Worm (Caenorhabditis elegans) whole organism, L2 larva: ENCODE measurements around the gene age-1.
A peak's percentile ranks its signal among the peaks of the same experiment; 100 is the strongest.

Experiments
- C34F6.9 ChIP-seq: fragments of 150-350 bp; optimal IDR thresholded peaks from 2 replicates; lab custom pipeline; 2014; ENCODE audit warnings: missing biosample characterization, missing genetic modification characterization
- F13H6.1 ChIP-seq: sonication (generic microtip); optimal IDR thresholded peaks from 2 replicates; lab custom pipeline; 2016; ENCODE audit warnings: missing genetic modification characterization, missing compliant biosample characterization
- alr-1 ChIP-seq: fragments of 150-350 bp; optimal IDR thresholded peaks from 2 replicates; lab custom pipeline; 2014; ENCODE audit warnings: missing biosample characterization, missing genetic modification characterization
- blmp-1 ChIP-seq: sonication (generic microtip); optimal IDR thresholded peaks from 2 replicates; lab custom pipeline; 2017; ENCODE audit warnings: missing genetic modification characterization, mild to moderate bottlenecking, missing compliant biosample characterization, antibody characterized with exemption, moderate library complexity; ENCODE audit not compliant: insufficient read depth
- ceh-82 ChIP-seq: fragments of 150-350 bp; optimal IDR thresholded peaks from 2 replicates; lab custom pipeline; 2014; ENCODE audit warnings: missing biosample characterization, missing genetic modification characterization
- elt-1 ChIP-seq: fragments of 150-350 bp; optimal IDR thresholded peaks from 2 replicates; lab custom pipeline; 2014; ENCODE audit warnings: missing biosample characterization, missing genetic modification characterization
- elt-3 ChIP-seq: sonication (generic microtip); optimal IDR thresholded peaks from 2 replicates; lab custom pipeline; 2017; ENCODE audit warnings: missing biosample characterization, missing genetic modification characterization
- nhr-12 ChIP-seq: fragments of 150-350 bp; optimal IDR thresholded peaks from 2 replicates; lab custom pipeline; 2014; ENCODE audit warnings: missing biosample characterization, missing genetic modification characterization
- unc-39 ChIP-seq: fragments of 150-350 bp; optimal IDR thresholded peaks from 2 replicates; lab custom pipeline; 2014; ENCODE audit warnings: missing biosample characterization, missing genetic modification characterization
- unc-62 ChIP-seq: fragments of 150-350 bp; optimal IDR thresholded peaks from 2 replicates; lab custom pipeline; 2014; ENCODE audit warnings: missing biosample characterization, missing genetic modification reagents, missing genetic modification characterization

DNA sequence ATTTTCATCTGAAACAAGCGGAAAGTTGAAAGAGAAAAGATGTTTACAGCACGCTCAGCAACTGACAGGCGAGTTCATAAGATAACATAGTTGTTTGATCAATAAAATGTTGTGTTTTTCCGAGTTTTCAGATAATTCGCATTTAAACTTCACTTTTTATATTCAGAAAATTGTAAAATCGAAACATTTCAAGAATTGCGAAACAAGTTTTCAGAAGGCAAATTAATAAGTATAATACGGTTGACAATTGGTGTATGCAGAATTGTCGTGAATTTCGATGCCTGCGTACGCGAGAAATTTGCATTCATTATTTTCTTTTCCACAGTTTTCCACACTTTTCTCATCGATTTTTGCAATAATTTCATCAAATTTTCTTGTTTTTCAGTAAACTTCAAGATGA, 31.5 kb downstream of the age-1 start, which contains the start of the genes ooc-3 and B0334.4:
- no peak for TF ChIP-seq elt-1 (tag; lab: Kevin White, UChicago)
- no peak for TF ChIP-seq blmp-1 (tag; lab: Kevin White, UChicago)
- TF ChIP-seq ceh-82 (tag; lab: Kevin White, UChicago): no peak
- TF ChIP-seq C34F6.9 (tag; lab: Kevin White, UChicago): peak; percentile 66
- TF ChIP-seq F13H6.1: no peak
- no peak for TF ChIP-seq alr-1
- no peak for TF ChIP-seq unc-62
- TF ChIP-seq unc-39 (tag; lab: Kevin White, UChicago): no peak
- TF ChIP-seq nhr-12 (tag; lab: Kevin White, UChicago): no peak
- TF ChIP-seq elt-3: no peak
